Fruit fly (Drosophila melanogaster): Measurements from ENCODE around the gene Est-Q.

The Est-Q gene

DNA sequence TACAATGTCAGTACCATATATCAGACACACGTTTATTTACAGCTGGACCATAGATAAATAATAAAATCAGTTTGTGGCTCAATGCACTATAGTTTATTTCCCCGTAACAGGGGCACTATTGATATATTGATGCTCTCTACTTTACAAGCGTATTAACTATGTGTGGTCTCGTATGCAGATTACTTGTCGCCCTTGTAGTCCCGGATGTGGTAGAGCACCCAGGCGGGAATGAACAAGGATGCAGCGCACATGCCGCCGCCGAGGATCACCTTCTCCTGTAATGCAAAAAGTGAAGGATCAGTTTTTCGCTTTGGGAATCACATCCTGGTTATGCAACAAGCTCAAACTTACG is 37.6 kb downstream of the Est-Q start:
- TF ChIP-seq kay (GFP tag; ENCODE audit: borderline replicate concordance) (no peak), tj (GFP tag; optimal IDR thresholded peaks at IDR 0.05) (no peak), CG11617 (GFP tag; optimal IDR thresholded peaks at IDR 0.05) (no peak), Crg-1 (GFP tag; optimal IDR thresholded peaks at IDR 0.05) (no peak), CG7045 (GFP tag; optimal IDR thresholded peaks at IDR 0.05) (no peak), cic (GFP tag; optimal IDR thresholded peaks at IDR 0.05) (no peak), CG1620 (GFP tag; optimal IDR thresholded peaks at IDR 0.05) (no peak), Mnt (GFP tag; optimal IDR thresholded peaks at IDR 0.05) (no peak), CG5204 (GFP tag; optimal IDR thresholded peaks at IDR 0.05) (no peak), CG33017 (tag; optimal IDR thresholded peaks at IDR 0.05) (no peak)

dm6 chr3L:21539245-21540196 is 38.3 kb downstream of the Est-Q start, which contains the start of the genes COX8 and VhaM9.7-b:
COX8 (minus strand) TSS chr3L:21539447.
VhaM9.7-b (plus strand) TSS chr3L:21539862.
- TF ChIP-seq tj (GFP tag; optimal IDR thresholded peaks at IDR 0.05): peak; percentile 30
- TF ChIP-seq Clk (GFP tag; optimal IDR thresholded peaks at IDR 0.05): peak; percentile 29
- TF ChIP-seq CG1620 (GFP tag; optimal IDR thresholded peaks at IDR 0.05): peak; percentile 64
- TF ChIP-seq CG5204 (GFP tag; optimal IDR thresholded peaks at IDR 0.05): no peak
- no peak for TF ChIP-seq kay (GFP tag; ENCODE audit: borderline replicate concordance)
- TF ChIP-seq CG12768 (GFP tag; optimal IDR thresholded peaks at IDR 0.05): peak; percentile 2
- TF ChIP-seq cic (GFP tag; optimal IDR thresholded peaks at IDR 0.05): peak; percentile 38
- TF ChIP-seq Mnt (GFP tag; optimal IDR thresholded peaks at IDR 0.05): peak; percentile 72
- TF ChIP-seq toe (GFP tag; optimal IDR thresholded peaks at IDR 0.05): no peak
- peak; percentile 67 for TF ChIP-seq CG7101 (tag; optimal IDR thresholded peaks at IDR 0.05)
- TF ChIP-seq CG14711 (tag; optimal IDR thresholded peaks at IDR 0.05): peak; percentile 47
- no peak for TF ChIP-seq CG33017 (tag; optimal IDR thresholded peaks at IDR 0.05)
- TF ChIP-seq ovo (GFP tag; optimal IDR thresholded peaks at IDR 0.05): peak; percentile 66
- TF ChIP-seq CG11617 (GFP tag; optimal IDR thresholded peaks at IDR 0.05): peak; percentile 73
- peak; percentile 63 for TF ChIP-seq Crg-1 (GFP tag; optimal IDR thresholded peaks at IDR 0.05)
- no peak for TF ChIP-seq cnc (optimal IDR thresholded peaks at IDR 0.05)
- peak; percentile 78 for TF ChIP-seq CG7045 (GFP tag; optimal IDR thresholded peaks at IDR 0.05)
- peak; percentile 41 for TF ChIP-seq bab1 (GFP tag; optimal IDR thresholded peaks at IDR 0.05)
- TF ChIP-seq pad (GFP tag; optimal IDR thresholded peaks at IDR 0.05): peak; percentile 44

- TF ChIP-seq Hr96 (GFP tag; optimal IDR thresholded peaks at IDR 0.05) (no peak), ovo (GFP tag; optimal IDR thresholded peaks at IDR 0.05) (no peak), cic (GFP tag; optimal IDR thresholded peaks at IDR 0.05) (no peak), pad (GFP tag; optimal IDR thresholded peaks at IDR 0.05) (no peak), kay (GFP tag; ENCODE audit: borderline replicate concordance) (peak; percentile 39)
Observed at dm6 chr3L:21542059-21542458, 40.8 kb downstream of the Est-Q start, which contains the start of gene CG33290. CG33290 (plus strand) TSS chr3L:21542359.
